Fruit fly (Drosophila melanogaster): ENCODE results near the gene Mur18B.
A peak's percentile ranks its signal among the peaks of the same experiment; 100 is the strongest.

Mur18B gene

dm6 chrX:19247200-19248052 is 34.4 kb downstream of the Mur18B start, which contains the start of gene CG7992 (continued):
- TF ChIP-seq Dek (tag; optimal IDR thresholded peaks at IDR 0.05) (peak; percentile 53), scrt (GFP tag; optimal IDR thresholded peaks at IDR 0.05) (peak; percentile 49), ranshi (GFP tag; IDR thresholded peaks at IDR 0.05) (no peak), PHDP (tag; optimal IDR thresholded peaks at IDR 0.05) (peak; percentile 56), CG33213 (GFP tag; optimal IDR thresholded peaks at IDR 0.05) (no peak), Dad (GFP tag; optimal IDR thresholded peaks at IDR 0.05) (peak; percentile 0), ftz-f1 (GFP tag; optimal IDR thresholded peaks at IDR 0.05) (peak; percentile 6), Side (GFP tag; optimal IDR thresholded peaks at IDR 0.05) (peak; percentile 70), repo (GFP tag; optimal IDR thresholded peaks at IDR 0.05) (peak; percentile 34), CG6791 (GFP tag; IDR thresholded peaks at IDR 0.05; ENCODE audit: partially characterized antibody) (no peak), YL-1 (GFP tag; optimal IDR thresholded peaks at IDR 0.05) (no peak), Mrtf (GFP tag; IDR thresholded peaks at IDR 0.05) (0 out of 3 replicates have a peak, but pooled peaks have one; percentile 44), gro (GFP tag; optimal IDR thresholded peaks at IDR 0.05) (peak; percentile 78), CG12219 (GFP tag; optimal IDR thresholded peaks at IDR 0.05) (peak; percentile 27), CG15073 (GFP tag; optimal IDR thresholded peaks at IDR 0.05) (no peak), hkb (optimal IDR thresholded peaks at IDR 0.05) (no peak), hkb (GFP tag; IDR thresholded peaks at IDR 0.05) (peak; percentile 58; the same call in 1 of the 2 replicates), Deaf1 (tag; optimal IDR thresholded peaks at IDR 0.05) (no peak), CoRest (tag; optimal IDR thresholded peaks at IDR 0.05) (peak; percentile 71), CG31388 (GFP tag; optimal IDR thresholded peaks at IDR 0.05) (no peak), Ravus (GFP tag; IDR thresholded peaks at IDR 0.05) (no peak), CG8281 (tag; optimal IDR thresholded peaks at IDR 0.05) (peak; percentile 2), CG18476 (GFP tag; optimal IDR thresholded peaks at IDR 0.05) (peak; percentile 31), chinmo (GFP tag; IDR thresholded peaks at IDR 0.05; ENCODE audit: partially characterized antibody) (peak; percentile 68; the same call in 1 of the 4 replicates), CG31441 (GFP tag; IDR thresholded peaks at IDR 0.05) (peak; percentile 54), CG31365 (tag; optimal IDR thresholded peaks at IDR 0.05) (no peak), gsb-n (tag; optimal IDR thresholded peaks at IDR 0.05) (no peak), pum (GFP tag; optimal IDR thresholded peaks at IDR 0.05) (peak; percentile 56), Six4 (GFP tag; optimal IDR thresholded peaks at IDR 0.05) (no peak), nerfin-1 (tag; optimal IDR thresholded peaks at IDR 0.05) (no peak), Dip2 (GFP tag; IDR thresholded peaks at IDR 0.05) (no peak), CG18764 (GFP tag; optimal IDR thresholded peaks at IDR 0.05) (no peak), CG9817 (tag; optimal IDR thresholded peaks at IDR 0.05) (peak; percentile 40), CG17186 (GFP tag; optimal IDR thresholded peaks at IDR 0.05) (no peak), Atf3 (GFP tag; optimal IDR thresholded peaks at IDR 0.05) (no peak), bbx (GFP tag; IDR thresholded peaks at IDR 0.05; ENCODE audit: partially characterized antibody) (no peak), CG12071 (GFP tag; optimal IDR thresholded peaks at IDR 0.05) (no peak), CG8290 (GFP tag; optimal IDR thresholded peaks at IDR 0.05) (no peak), CG8290 (tag; optimal IDR thresholded peaks at IDR 0.05) (no peak), CG32772 (GFP tag; IDR thresholded peaks at IDR 0.05) (peak; percentile 41; the same call in 1 of the 2 replicates), CG17328 (GFP tag; IDR thresholded peaks at IDR 0.05) (no peak), CG13775 (GFP tag; optimal IDR thresholded peaks at IDR 0.05) (peak; percentile 51), CG4404 (GFP tag; IDR thresholded peaks at IDR 0.05) (no peak), CG1602 (GFP tag; optimal IDR thresholded peaks at IDR 0.05) (peak; percentile 35), CG9437 (GFP tag; optimal IDR thresholded peaks at IDR 0.05) (no peak), CG11456 (GFP tag; IDR thresholded peaks at IDR 0.05) (no peak), Hr39 (optimal IDR thresholded peaks at IDR 0.05) (no peak), CG18011 (GFP tag; optimal IDR thresholded peaks at IDR 0.05) (peak; percentile 25), CG8089 (GFP tag; optimal IDR thresholded peaks at IDR 0.05) (peak; percentile 45), sisA (GFP tag; IDR thresholded peaks at IDR 0.05) (0 out of 2 replicates have a peak, but pooled peaks have one; percentile 37)
